Fruit fly (Drosophila melanogaster) whole organism, prepupa: ENCODE measurements around the gene Myo61F.

Experiments used
- CG11294 ChIP-seq: fragments of 200-800 bp; sonication (Bioruptor generic); IDR thresholded peaks from 2 replicates; pipeline ENCODE4 v1.3.6; 2022; ENCODE audit warnings: missing biosample characterization, missing genetic modification characterization
- Lpt ChIP-seq: fragments of 200-800 bp; sonication (Bioruptor generic); optimal IDR thresholded peaks from 3 replicates; lab custom pipeline; 2016; ENCODE audit warnings: missing biosample characterization, missing genetic modification characterization
- eg ChIP-seq: fragments of 200-800 bp; sonication (Bioruptor generic); IDR thresholded peaks from 3 replicates; pipeline ENCODE4 v1.3.6; 2022; ENCODE audit warnings: missing biosample characterization, missing genetic modification characterization

DNA sequence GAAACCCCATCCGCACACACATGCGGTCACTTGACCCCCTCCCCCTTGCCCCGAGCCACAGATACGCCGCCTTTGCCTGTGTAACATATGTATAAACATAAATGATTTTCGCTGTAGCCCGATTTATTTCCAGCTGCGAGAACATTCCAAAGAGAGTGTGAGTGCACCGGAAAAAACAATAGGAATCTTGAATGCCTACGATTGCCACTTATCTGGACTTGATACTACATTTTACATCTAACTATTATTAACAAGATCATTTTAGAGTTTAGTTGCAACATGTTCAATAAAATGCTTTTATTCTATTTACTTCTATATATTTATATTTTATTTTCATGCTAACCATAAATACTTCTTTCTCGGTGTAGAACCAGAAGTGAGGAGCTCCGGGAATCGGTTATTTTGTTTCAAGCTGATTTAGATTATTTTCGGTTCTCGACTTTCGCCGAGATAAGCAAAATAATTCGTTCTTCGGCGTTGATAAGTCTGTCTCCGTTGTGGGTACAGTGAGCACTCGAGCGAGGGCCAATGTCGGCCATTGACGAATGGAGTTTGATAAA lies 18.1 kb upstream of the Myo61F start:
- TF ChIP-seq CG11294 (GFP tag; lab: Robert Waterston, UW) (peak; percentile 26; the same call in 1 of the 2 replicates), Lpt (GFP tag; lab: Kevin White, UChicago) (peak; percentile 29), eg (GFP tag; lab: Robert Waterston, UW) (peak; percentile 68; the same call in 2 of the 3 replicates)
